Fruit fly (Drosophila melanogaster): ENCODE measurements around the gene mRRF2.
A peak's percentile ranks its signal among the peaks of the same experiment; 100 is the strongest.

mRRF2 gene

DNA sequence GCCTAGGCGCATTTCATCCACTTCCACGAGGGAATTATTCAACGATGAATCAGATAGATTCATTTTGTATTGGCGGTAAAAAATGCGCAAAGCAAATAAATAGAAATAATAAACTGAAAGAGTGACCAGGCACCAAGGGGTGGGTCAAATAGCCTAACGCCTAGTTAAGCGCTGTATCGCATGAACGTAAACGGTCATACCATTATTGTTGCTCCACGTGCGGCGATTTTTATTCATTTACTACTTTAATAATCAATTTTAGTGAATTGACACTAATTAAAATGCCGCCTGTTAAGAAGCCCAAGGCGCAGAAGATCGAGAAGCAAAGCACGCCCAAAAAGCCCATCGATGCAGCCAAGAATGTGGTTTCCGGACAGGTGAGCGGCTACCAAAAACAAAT lies 28.9 kb upstream of the mRRF2 start, which contains the start of the genes CG33107 and CG6937:
TSS of gene CG33107 (minus strand) at position 137 of the 400 bp plus-strand sequence.
TSS of gene CG6937 (plus strand) at position 192 of the 400 bp plus-strand sequence.
- TF ChIP-seq Eip78C (GFP tag) (peak; percentile 10), fkh (GFP tag; optimal IDR thresholded peaks at IDR 0.05) (peak; percentile 84), eg (GFP tag; IDR thresholded peaks at IDR 0.05) (no peak), CG11762 (GFP tag; optimal IDR thresholded peaks at IDR 0.05; ENCODE audit: insufficient read depth) (no peak), CG6163 (GFP tag; IDR thresholded peaks at IDR 0.05) (no peak), Eip93F (GFP tag; optimal IDR thresholded peaks at IDR 0.05) (no peak)

DNA sequence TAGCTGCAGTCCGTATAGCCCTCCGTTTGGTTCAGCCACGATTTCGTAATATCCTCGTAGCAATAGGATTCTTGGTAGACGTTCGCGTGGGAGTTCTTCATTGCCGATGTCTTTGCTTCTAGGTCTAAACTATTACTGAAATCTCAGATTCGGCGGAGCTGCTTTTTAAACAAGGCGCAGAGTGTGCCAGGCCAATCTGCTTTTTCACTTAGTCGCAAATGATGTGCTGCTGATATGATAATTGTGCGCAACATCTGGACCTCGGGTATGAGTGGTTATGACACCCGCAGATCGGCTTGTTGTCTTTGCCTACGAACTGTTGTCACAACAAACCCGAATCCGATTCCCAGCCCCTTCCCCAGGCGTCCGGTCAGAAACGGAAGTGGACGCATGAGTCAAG lies 27.0 kb upstream of the mRRF2 start, which contains the start of gene btn:
TSS of gene btn (minus strand) at position 101 of the 400 bp plus-strand sequence.
- no peak for TF ChIP-seq fkh (GFP tag; optimal IDR thresholded peaks at IDR 0.05)
- no peak for TF ChIP-seq esn (GFP tag; optimal IDR thresholded peaks at IDR 0.05)
- no peak for TF ChIP-seq OdsH (GFP tag; optimal IDR thresholded peaks at IDR 0.05)
- no peak for TF ChIP-seq dsx (GFP tag; optimal IDR thresholded peaks at IDR 0.05; ENCODE audit: poor library complexity, severe bottlenecking)
- TF ChIP-seq CG6792 (GFP tag; optimal IDR thresholded peaks at IDR 0.05): no peak
- TF ChIP-seq CG3032 (tag; optimal IDR thresholded peaks at IDR 0.05): no peak
- no peak for TF ChIP-seq Blimp-1 (GFP tag; optimal IDR thresholded peaks at IDR 0.05)
- TF ChIP-seq Gug (GFP tag; IDR thresholded peaks at IDR 0.05): no peak
- no peak for TF ChIP-seq fd59A (GFP tag; optimal IDR thresholded peaks at IDR 0.05)
- no peak for TF ChIP-seq CG10669 (GFP tag; optimal IDR thresholded peaks at IDR 0.05)

dm6 chr3R:22587419-22587963 lies 26.0 kb upstream of the mRRF2 start, which contains the start of gene Efa6:
TSS of gene Efa6 (plus strand) at chr3R:22587755.
- TF ChIP-seq Ets96B (tag; optimal IDR thresholded peaks at IDR 0.05) (peak; percentile 7), cyc (GFP tag; optimal IDR thresholded peaks at IDR 0.05) (peak; percentile 14), dsx (GFP tag; optimal IDR thresholded peaks at IDR 0.05; ENCODE audit: poor library complexity, severe bottlenecking) (peak; percentile 50), Hr4 (GFP tag; optimal IDR thresholded peaks at IDR 0.05) (peak; percentile 53), CG6808 (GFP tag; optimal IDR thresholded peaks at IDR 0.05) (peak; percentile 8), fkh (GFP tag; optimal IDR thresholded peaks at IDR 0.05) (peak; percentile 50), CG15336 (GFP tag; IDR thresholded peaks at IDR 0.05) (peak; percentile 37; the same call in 1 of the 2 replicates), Hr39 (GFP tag; optimal IDR thresholded peaks at IDR 0.05) (peak; percentile 6), Eip78C (GFP tag) (peak; percentile 78), CG3032 (tag; optimal IDR thresholded peaks at IDR 0.05) (peak; percentile 0), ss (GFP tag; optimal IDR thresholded peaks at IDR 0.05) (peak in 1 of 2 experiments; percentile 46), CG11902 (GFP tag; optimal IDR thresholded peaks at IDR 0.05) (peak; percentile 21), Lpt (GFP tag; optimal IDR thresholded peaks at IDR 0.05) (no peak), esn (GFP tag; optimal IDR thresholded peaks at IDR 0.05) (peak; percentile 53), CG6854 (GFP tag; optimal IDR thresholded peaks at IDR 0.05) (peak; percentile 57), Eip75B (GFP tag; optimal IDR thresholded peaks at IDR 0.05) (peak; percentile 32), Sox14 (GFP tag; optimal IDR thresholded peaks at IDR 0.05) (peak; percentile 53), CG31627 (GFP tag; optimal IDR thresholded peaks at IDR 0.05) (peak; percentile 50), CG3919 (GFP tag; optimal IDR thresholded peaks at IDR 0.05) (peak; percentile 35), Blimp-1 (GFP tag; optimal IDR thresholded peaks at IDR 0.05) (no peak), Sox15 (GFP tag; optimal IDR thresholded peaks at IDR 0.05) (peak; percentile 12), lz (GFP tag; optimal IDR thresholded peaks at IDR 0.05) (peak; percentile 36), CG8119 (GFP tag; IDR thresholded peaks at IDR 0.05) (peak; percentile 47; the same call in 1 of the 3 replicates), Ets21C (GFP tag; optimal IDR thresholded peaks at IDR 0.05) (no peak), CG16779 (tag; optimal IDR thresholded peaks at IDR 0.05) (no peak), topi (GFP tag; optimal IDR thresholded peaks at IDR 0.05) (peak; percentile 40), vri (GFP tag; optimal IDR thresholded peaks at IDR 0.05) (no peak), dac (GFP tag; optimal IDR thresholded peaks at IDR 0.05) (no peak)
